Fruit fly (Drosophila melanogaster): ENCODE data around the gene CG42249.

The CG42249 gene

DNA sequence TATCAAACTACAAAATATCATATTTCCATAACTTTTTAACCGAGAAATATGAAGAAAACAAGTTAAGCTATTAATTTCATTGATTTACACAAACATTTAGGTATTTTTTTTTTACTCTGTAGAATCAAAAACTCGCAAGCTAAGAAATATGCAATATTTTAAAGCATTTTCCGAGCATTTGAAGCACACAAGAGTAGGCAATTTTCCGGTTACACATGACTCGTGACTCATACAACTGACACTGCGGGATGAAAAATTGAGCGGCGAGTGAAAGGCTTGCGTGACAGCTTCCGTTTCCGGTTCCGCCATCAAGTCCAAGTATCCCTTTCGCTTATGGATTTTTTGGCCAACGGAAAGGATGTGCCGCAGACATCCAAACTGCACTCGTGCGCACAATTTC, 8.7 kb upstream of the CG42249 start (continued):
- TF ChIP-seq prd (optimal IDR thresholded peaks at IDR 0.05) (no peak), prd (GFP tag; IDR thresholded peaks at IDR 0.05) (no peak), vnd (GFP tag; IDR thresholded peaks at IDR 0.05; ENCODE audit: partially characterized antibody) (no peak), tap (tag; optimal IDR thresholded peaks at IDR 0.05) (no peak), slp2 (GFP tag; optimal IDR thresholded peaks at IDR 0.05) (no peak), tll (GFP tag; optimal IDR thresholded peaks at IDR 0.05) (no peak), sisA (GFP tag; IDR thresholded peaks at IDR 0.05) (no peak), CG2116 (GFP tag; optimal IDR thresholded peaks at IDR 0.05) (no peak), br (optimal IDR thresholded peaks at IDR 0.05) (no peak), Sox102F (GFP tag; optimal IDR thresholded peaks at IDR 0.05) (peak; percentile 29), CG2202 (tag; optimal IDR thresholded peaks at IDR 0.05) (no peak), CG17328 (GFP tag; IDR thresholded peaks at IDR 0.05) (0 out of 2 replicates have a peak, but pooled peaks have one; percentile 27), her (GFP tag; optimal IDR thresholded peaks at IDR 0.05) (no peak), pfk (GFP tag; optimal IDR thresholded peaks at IDR 0.05) (no peak), CG10462 (GFP tag; optimal IDR thresholded peaks at IDR 0.05) (no peak), D19B (GFP tag; optimal IDR thresholded peaks at IDR 0.05) (no peak), ase (GFP tag; IDR thresholded peaks at IDR 0.05) (no peak), sr (GFP tag; IDR thresholded peaks at IDR 0.05) (no peak), CTCF (GFP tag; optimal IDR thresholded peaks at IDR 0.05) (peak; percentile 6), Med (GFP tag) (peak; percentile 74), Vsx1 (GFP tag; optimal IDR thresholded peaks at IDR 0.05) (no peak), CG10565 (GFP tag; optimal IDR thresholded peaks at IDR 0.05) (no peak), pan (optimal IDR thresholded peaks at IDR 0.05) (no peak), pan (GFP tag; optimal IDR thresholded peaks at IDR 0.05 in 1 of 2, IDR thresholded peaks at IDR 0.05 in 1 of 2) (peak in 1 of 2 experiments; percentile 42), Aef1 (GFP tag; IDR thresholded peaks at IDR 0.05) (no peak), HLH54F (GFP tag; optimal IDR thresholded peaks at IDR 0.05) (no peak), unpg (GFP tag; optimal IDR thresholded peaks at IDR 0.05) (peak; percentile 0), CG2199 (GFP tag; IDR thresholded peaks at IDR 0.05) (no peak), CG7745 (tag; optimal IDR thresholded peaks at IDR 0.05) (no peak)

DNA sequence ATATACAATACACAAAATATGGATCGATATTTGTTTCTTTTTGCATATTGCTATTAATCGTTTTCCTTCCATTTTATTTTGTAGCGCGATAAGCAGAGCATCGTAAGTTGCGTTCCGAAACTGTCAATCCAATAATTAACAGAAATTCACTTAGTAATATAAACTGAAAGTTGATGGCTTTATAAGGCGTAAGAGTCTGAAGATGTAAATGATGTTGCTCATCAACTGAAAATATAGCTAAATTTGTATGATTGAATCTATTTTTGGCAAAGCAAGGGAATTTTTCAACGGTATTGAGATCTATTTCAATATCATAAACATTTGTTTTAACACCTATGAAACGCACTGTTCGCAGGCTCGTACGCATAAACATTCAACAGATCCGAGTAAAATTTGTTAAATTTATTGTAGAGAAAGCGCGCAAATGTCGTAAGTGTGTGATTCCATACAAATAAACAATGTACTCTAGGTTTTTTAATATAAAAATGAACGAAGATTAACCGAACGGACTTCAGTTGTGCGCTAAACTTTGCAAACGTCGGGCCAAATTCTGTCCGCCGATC, 7.2 kb upstream of the CG42249 start, which contains the start of gene Vago:
Vago (plus strand) TSS at position 513 of the 563 bp plus-strand sequence.
- TF ChIP-seq CG12236 (GFP tag; optimal IDR thresholded peaks at IDR 0.05), result no peak
- no peak for TF ChIP-seq CG30431 (GFP tag; optimal IDR thresholded peaks at IDR 0.05)
- TF ChIP-seq CG13296 (GFP tag; optimal IDR thresholded peaks at IDR 0.05), result no peak
- no peak for TF ChIP-seq sug (tag; optimal IDR thresholded peaks at IDR 0.05)
- no peak for TF ChIP-seq Chrac-16 (GFP tag; optimal IDR thresholded peaks at IDR 0.05)
- no peak for TF ChIP-seq CG4404 (GFP tag; IDR thresholded peaks at IDR 0.05)
- no peak for TF ChIP-seq CG16813 (GFP tag; IDR thresholded peaks at IDR 0.05; ENCODE audit: partially characterized antibody)
- 0 out of 3 replicates have a peak, but pooled peaks have one; percentile 30 for TF ChIP-seq CG11695 (GFP tag; IDR thresholded peaks at IDR 0.05)
- TF ChIP-seq nom (GFP tag; optimal IDR thresholded peaks at IDR 0.05), result no peak
- peak; percentile 14 for TF ChIP-seq CG2678 (tag; optimal IDR thresholded peaks at IDR 0.05)
- no peak for TF ChIP-seq CG15479 (GFP tag; optimal IDR thresholded peaks at IDR 0.05)
- no peak for TF ChIP-seq CG11696 (GFP tag; IDR thresholded peaks at IDR 0.05)
- TF ChIP-seq row (GFP tag; IDR thresholded peaks at IDR 0.05), result 0 out of 3 replicates have a peak, but pooled peaks have one; percentile 15

All from whole organism, embryonic.